Fruit fly (Drosophila melanogaster): ENCODE measurements around the gene fbp.
A peak's percentile ranks its signal among the peaks of the same experiment; 100 is the strongest.

fbp gene

dm6 chr2L:19795320-19796110 lies 31.6 kb upstream of the fbp start (continued):
- TF ChIP-seq HHEX (GFP tag; optimal IDR thresholded peaks at IDR 0.05) (no peak), Bdp1 (GFP tag; optimal IDR thresholded peaks at IDR 0.05) (peak; percentile 18), CG11696 (GFP tag; IDR thresholded peaks at IDR 0.05) (no peak), CG11093 (GFP tag; IDR thresholded peaks at IDR 0.05) (no peak), NC2α (GFP tag; optimal IDR thresholded peaks at IDR 0.05) (no peak), Jarid2 (GFP tag; optimal IDR thresholded peaks at IDR 0.05) (no peak), C15 (GFP tag; IDR thresholded peaks at IDR 0.05) (no peak), CG18262 (tag; optimal IDR thresholded peaks at IDR 0.05) (peak; percentile 46), Rx (GFP tag; IDR thresholded peaks at IDR 0.05) (no peak), nerfin-2 (GFP tag; IDR thresholded peaks at IDR 0.05; ENCODE audit: partially characterized antibody) (0 out of 2 replicates have a peak, but pooled peaks have one; percentile 8), CG30020 (tag; optimal IDR thresholded peaks at IDR 0.05) (peak; percentile 66), CG12391 (tag; optimal IDR thresholded peaks at IDR 0.05) (peak; percentile 77), ci (GFP tag; IDR thresholded peaks at IDR 0.05) (peak; percentile 56), CG7372 (GFP tag; IDR thresholded peaks at IDR 0.05) (no peak), Atf3 (GFP tag; optimal IDR thresholded peaks at IDR 0.05) (peak; percentile 24), cato (GFP tag; optimal IDR thresholded peaks at IDR 0.05; ENCODE audit: borderline replicate concordance) (peak; percentile 39), CG4404 (GFP tag; IDR thresholded peaks at IDR 0.05) (0 out of 2 replicates have a peak, but pooled peaks have one; percentile 17), Max (GFP tag; optimal IDR thresholded peaks at IDR 0.05) (peak; percentile 50), wor (GFP tag; IDR thresholded peaks at IDR 0.05) (no peak), CG3281 (GFP tag; optimal IDR thresholded peaks at IDR 0.05) (no peak), nau (GFP tag; optimal IDR thresholded peaks at IDR 0.05) (no peak), E2f1 (GFP tag; IDR thresholded peaks at IDR 0.05) (peak; percentile 40; the same call in 1 of the 2 replicates), bigmax (GFP tag; optimal IDR thresholded peaks at IDR 0.05) (no peak), CG5953 (GFP tag; IDR thresholded peaks at IDR 0.05) (no peak), Xrp1 (GFP tag; IDR thresholded peaks at IDR 0.05) (peak; percentile 36; the same call in 1 of the 2 replicates), crc (GFP tag; optimal IDR thresholded peaks at IDR 0.05) (peak; percentile 11), CG17568 (GFP tag; optimal IDR thresholded peaks at IDR 0.05) (no peak), gro (GFP tag; optimal IDR thresholded peaks at IDR 0.05) (peak; percentile 29), HmgD (GFP tag; optimal IDR thresholded peaks at IDR 0.05) (peak; percentile 60), tna (GFP tag; IDR thresholded peaks at IDR 0.05; ENCODE audit: partially characterized antibody) (0 out of 2 replicates have a peak, but pooled peaks have one; percentile 36), Gsc (GFP tag; IDR thresholded peaks at IDR 0.05) (no peak), ken (GFP tag; IDR thresholded peaks at IDR 0.05) (peak; percentile 12; the same call in 1 of the 3 replicates), toy (GFP tag; IDR thresholded peaks at IDR 0.05) (no peak), aop (GFP tag; IDR thresholded peaks at IDR 0.05) (no peak), org-1 (GFP tag; optimal IDR thresholded peaks at IDR 0.05) (no peak), CG17385 (GFP tag; optimal IDR thresholded peaks at IDR 0.05) (peak; percentile 45), CG5245 (GFP tag; optimal IDR thresholded peaks at IDR 0.05) (no peak), ATbp (GFP tag; optimal IDR thresholded peaks at IDR 0.05) (no peak), z (GFP tag; IDR thresholded peaks at IDR 0.05) (no peak), CG10267 (tag; optimal IDR thresholded peaks at IDR 0.05) (peak; percentile 70), Nf-YB (GFP tag; optimal IDR thresholded peaks at IDR 0.05) (no peak), dati (GFP tag; IDR thresholded peaks at IDR 0.05) (no peak), fu2 (GFP tag; optimal IDR thresholded peaks at IDR 0.05) (peak; percentile 47), BtbVII (GFP tag; optimal IDR thresholded peaks at IDR 0.05) (no peak), lbe (GFP tag; optimal IDR thresholded peaks at IDR 0.05) (no peak), Poxn (GFP tag; IDR thresholded peaks at IDR 0.05) (no peak), CG12071 (GFP tag; optimal IDR thresholded peaks at IDR 0.05) (no peak), H15 (GFP tag; IDR thresholded peaks at IDR 0.05) (0 out of 3 replicates have a peak, but pooled peaks have one; percentile 44), Dip2 (GFP tag; IDR thresholded peaks at IDR 0.05) (no peak), pzg (GFP tag; optimal IDR thresholded peaks at IDR 0.05) (peak; percentile 73)
